Worm (Caenorhabditis elegans): ENCODE measurements around the gene C54D1.7.

Gene C54D1.7

DNA sequence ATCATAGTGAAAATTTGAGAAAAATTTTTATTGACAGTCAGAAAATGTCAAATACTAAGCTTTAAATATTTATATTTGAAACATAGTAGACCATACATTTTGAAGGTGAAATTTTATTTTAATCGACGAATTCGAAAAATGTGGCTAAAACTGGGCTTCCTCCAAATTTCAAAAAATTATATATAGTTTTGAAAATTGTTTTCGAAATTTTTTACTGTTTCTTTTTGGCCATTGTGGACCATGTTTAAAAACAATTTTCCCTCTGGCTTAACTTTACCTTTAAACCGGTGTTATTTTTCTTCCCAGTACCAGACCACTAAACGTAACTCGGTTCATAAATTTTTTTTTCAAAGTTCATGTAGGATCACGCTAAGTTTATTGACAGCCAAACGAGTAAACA is 33.2 kb downstream of the C54D1.7 start:
- peak in 1 of 2 experiments; percentile 91 for TF ChIP-seq unc-62 (GFP tag; optimal IDR thresholded peaks at IDR 0.05 in 1 of 2)
- TF ChIP-seq unc-62 (tag; optimal IDR thresholded peaks at IDR 0.05) = no peak
- TF ChIP-seq ceh-44 (GFP tag; IDR thresholded peaks at IDR 0.05) = no peak

DNA sequence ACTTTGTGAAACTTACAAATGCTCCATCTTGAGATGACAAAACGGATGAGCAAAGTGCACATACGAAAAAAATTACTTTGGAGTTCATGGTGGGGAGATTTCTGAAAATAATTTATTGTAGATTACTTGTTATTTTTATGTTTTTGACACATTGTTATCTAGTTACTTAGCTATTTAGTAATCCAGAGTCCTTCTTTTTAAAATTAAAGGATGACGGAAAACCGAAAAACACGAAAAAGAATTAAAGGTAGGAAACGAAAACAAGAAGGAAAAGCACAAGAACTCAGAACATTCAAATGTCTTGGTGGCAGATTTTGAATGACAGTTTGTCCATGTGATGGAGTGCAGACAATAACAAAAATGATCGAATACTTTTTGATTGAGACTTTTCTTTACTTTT is 38.9 kb downstream of the C54D1.7 start, which contains the start of gene hen-1:
TSS of gene hen-1 (minus strand) at position 101 of the 400 bp plus-strand sequence.
- TF ChIP-seq php-3 (GFP tag; IDR thresholded peaks at IDR 0.05) (no peak), unc-62 (GFP tag; optimal IDR thresholded peaks at IDR 0.05 in 1 of 2) (peak in 1 of 2 experiments; percentile 23), unc-62 (tag; optimal IDR thresholded peaks at IDR 0.05) (no peak), snpc-4 (tag; optimal IDR thresholded peaks at IDR 0.05) (no peak), ceh-28 (tag; optimal IDR thresholded peaks at IDR 0.05) (no peak)

- TF ChIP-seq R02D3.7 (tag; optimal IDR thresholded peaks at IDR 0.05) = no peak
- TF ChIP-seq nhr-6 (tag; optimal IDR thresholded peaks at IDR 0.05) = no peak
- no peak for TF ChIP-seq daf-8 (GFP tag; IDR thresholded peaks at IDR 0.05)
- TF ChIP-seq gei-8 (GFP tag; optimal IDR thresholded peaks at IDR 0.05) = no peak
- no peak for TF ChIP-seq lin-29 (GFP tag; IDR thresholded peaks at IDR 0.05)
- no peak for TF ChIP-seq hmg-1.1 (GFP tag; IDR thresholded peaks at IDR 0.05)
- no peak for TF ChIP-seq zip-11 (GFP tag; IDR thresholded peaks at IDR 0.05)
- no peak for TF ChIP-seq mdl-1 (tag; optimal IDR thresholded peaks at IDR 0.05)
- TF ChIP-seq F10B5.3 (tag; optimal IDR thresholded peaks at IDR 0.05) = no peak
- no peak for TF ChIP-seq zfp-3 (GFP tag; conservative IDR thresholded peaks at IDR 0.05)
- no peak for TF ChIP-seq Y48G9A.11 (GFP tag; IDR thresholded peaks at IDR 0.05)
- no peak for TF ChIP-seq tag-97 (GFP tag; IDR thresholded peaks at IDR 0.05)
- TF ChIP-seq T20F7.1 (GFP tag; optimal IDR thresholded peaks at IDR 0.05) = no peak
Measured at ce11 chrX:7112589-7112988, 43.2 kb downstream of the C54D1.7 start, which contains the start of gene C36B7.1. Gene C36B7.1, plus strand, starts transcription at chrX:7112889.

ce11 chrX:7106103-7106502 is 49.7 kb downstream of the C54D1.7 start, which contains the start of gene C36B7.2:
Gene C36B7.2, plus strand, starts transcription at chrX:7106403.
- TF ChIP-seq aha-1 (tag) (peak; percentile 22), zfp-3 (GFP tag; conservative IDR thresholded peaks at IDR 0.05) (no peak)

All from whole organism, L4 larva.